Worm (Caenorhabditis elegans) whole organism, young adult: ENCODE measurements around the gene kcnl-3.

Source experiments
- C17E4.6 ChIP-seq: fragments of 200-800 bp; sonication (Bioruptor generic); IDR thresholded peaks from 2 replicates; pipeline ENCODE4 v1.3.6; 2022; ENCODE audit warnings: missing genetic modification reagents, missing genetic modification characterization, missing compliant biosample characterization
- F33H1.4 ChIP-seq: fragments of 200-800 bp; sonication (Bioruptor generic); IDR thresholded peaks from 2 replicates; pipeline ENCODE4 v1.3.6; 2022; ENCODE audit warnings: missing genetic modification reagents, missing genetic modification characterization, missing compliant biosample characterization
- F37B4.10 ChIP-seq: fragments of 200-800 bp; sonication (Bioruptor generic); IDR thresholded peaks from 2 replicates; pipeline ENCODE4 v1.3.6; 2022; ENCODE audit warnings: missing genetic modification characterization, missing compliant biosample characterization
- F55B11.4 ChIP-seq: sonication (generic microtip); optimal IDR thresholded peaks from 2 replicates; lab custom pipeline; 2016; ENCODE audit warnings: missing compliant biosample characterization, missing genetic modification characterization, borderline replicate concordance; ENCODE audit not compliant: insufficient read depth
- F57C9.4 ChIP-seq: sonication (generic microtip); optimal IDR thresholded peaks from 2 replicates; lab custom pipeline; 2017; ENCODE audit warnings: mild to moderate bottlenecking, missing genetic modification characterization, missing compliant biosample characterization
- K12H6.12 ChIP-seq: fragments of 200-800 bp; sonication (Bioruptor generic); optimal IDR thresholded peaks from 2 replicates; lab custom pipeline; 2018; ENCODE audit warnings: mild to moderate bottlenecking, missing genetic modification characterization, missing compliant biosample characterization
- T07F8.4 ChIP-seq: sonication (generic microtip); optimal IDR thresholded peaks from 2 replicates; lab custom pipeline; 2016; ENCODE audit warnings: mild to moderate bottlenecking, missing genetic modification characterization, moderate library complexity, missing compliant biosample characterization
- Y53G8AR.9 ChIP-seq: fragments of 200-800 bp; sonication (Bioruptor generic); conservative IDR thresholded peaks from 2 replicates; pipeline ENCODE4 v1.3.6; 2022; ENCODE audit warnings: missing genetic modification reagents, missing genetic modification characterization, missing compliant biosample characterization
- akir-1 ChIP-seq: fragments of 200-800 bp; sonication (Bioruptor generic); optimal IDR thresholded peaks from 2 replicates; lab custom pipeline; 2018; ENCODE audit warnings: mild to moderate bottlenecking, missing genetic modification characterization, moderate library complexity, missing compliant biosample characterization
- aptf-3 ChIP-seq: fragments of 200-800 bp; sonication (Bioruptor generic); IDR thresholded peaks from 2 replicates; pipeline ENCODE4 v1.3.6; 2022; ENCODE audit warnings: missing genetic modification characterization, missing compliant biosample characterization
- atf-7 ChIP-seq: sonication (generic microtip); optimal IDR thresholded peaks from 2 replicates; lab custom pipeline; 2017; ENCODE audit warnings: mild to moderate bottlenecking, missing genetic modification characterization, missing compliant biosample characterization
- attf-5 ChIP-seq: fragments of 200-800 bp; sonication (Bioruptor generic); optimal IDR thresholded peaks from 2 replicates; lab custom pipeline; 2018; ENCODE audit warnings: mild to moderate bottlenecking, missing genetic modification characterization, missing compliant biosample characterization
- attf-6 ChIP-seq: fragments of 200-800 bp; sonication (Bioruptor generic); IDR thresholded peaks from 2 replicates; pipeline ENCODE4 v1.3.6; 2022; ENCODE audit warnings: missing genetic modification reagents, missing genetic modification characterization, missing compliant biosample characterization
- ccch-3 ChIP-seq: fragments of 200-800 bp; sonication (Bioruptor generic); optimal IDR thresholded peaks from 2 replicates; lab custom pipeline; 2018; ENCODE audit warnings: mild to moderate bottlenecking, missing genetic modification characterization, missing compliant biosample characterization
- ceh-40 ChIP-seq: fragments of 200-800 bp; sonication (Bioruptor generic); IDR thresholded peaks from 2 replicates; pipeline ENCODE4 v1.3.6; 2022; ENCODE audit warnings: missing genetic modification characterization, missing compliant biosample characterization
- ceh-91 ChIP-seq: fragments of 200-800 bp; sonication (Bioruptor generic); IDR thresholded peaks from 2 replicates; pipeline ENCODE4 v1.3.6; 2022; ENCODE audit warnings: missing genetic modification reagents, missing genetic modification characterization, missing compliant biosample characterization
- chd-7 ChIP-seq: sonication (generic microtip); optimal IDR thresholded peaks from 2 replicates; lab custom pipeline; 2016; ENCODE audit warnings: mild to moderate bottlenecking, missing genetic modification characterization, moderate library complexity, missing compliant biosample characterization
- die-1 ChIP-seq: sonication (generic microtip); optimal IDR thresholded peaks from 2 replicates; lab custom pipeline; 2016; ENCODE audit warnings: missing genotype, mild to moderate bottlenecking, missing genetic modification characterization, missing compliant biosample characterization
- dox-1 ChIP-seq: fragments of 200-800 bp; sonication (Bioruptor generic); IDR thresholded peaks from 2 replicates; pipeline ENCODE4 v1.3.6; 2022; ENCODE audit warnings: missing genetic modification reagents, missing genetic modification characterization, missing compliant biosample characterization
- dpl-1 ChIP-seq: fragments of 150-350 bp; optimal IDR thresholded peaks from 2 replicates; lab custom pipeline; 2014; ENCODE audit warnings: missing biosample characterization, missing genetic modification reagents, missing genetic modification characterization
- efl-1 ChIP-seq: fragments of 150-350 bp; optimal IDR thresholded peaks from 2 replicates; lab custom pipeline; 2014; ENCODE audit warnings: missing biosample characterization, missing genetic modification reagents, missing genetic modification characterization
- egrh-3 ChIP-seq: fragments of 200-800 bp; sonication (Bioruptor generic); IDR thresholded peaks from 2 replicates; pipeline ENCODE4 v1.3.6; 2022; ENCODE audit warnings: missing genetic modification reagents, missing genetic modification characterization, missing compliant biosample characterization
- him-1 ChIP-seq: sonication (generic microtip); optimal IDR thresholded peaks from 2 replicates; lab custom pipeline; 2016; ENCODE audit warnings: missing genotype, missing genetic modification reagents, missing genetic modification characterization, missing compliant biosample characterization
- hmg-1.2 ChIP-seq: fragments of 200-800 bp; sonication (Bioruptor generic); IDR thresholded peaks from 2 replicates; pipeline ENCODE4 v1.3.6; 2022; ENCODE audit warnings: missing genetic modification reagents, missing genetic modification characterization, missing compliant biosample characterization
- hrde-1 ChIP-seq: sonication (generic microtip); optimal IDR thresholded peaks from 2 replicates; lab custom pipeline; 2016; ENCODE audit warnings: missing genetic modification characterization, mild to moderate bottlenecking, missing compliant biosample characterization, moderate library complexity, missing genotype, missing genetic modification reagents, borderline replicate concordance
- hsf-1 ChIP-seq: fragments of 200-800 bp; sonication (Bioruptor generic); IDR thresholded peaks from 2 replicates; pipeline ENCODE4 v1.3.6; 2022; ENCODE audit warnings: missing genetic modification reagents, missing genetic modification characterization, missing compliant biosample characterization
- lag-1 ChIP-seq: fragments of 200-800 bp; sonication (Bioruptor generic); IDR thresholded peaks from 2 replicates; pipeline ENCODE4 v1.3.6; 2022; ENCODE audit warnings: missing genetic modification reagents, missing genetic modification characterization, missing compliant biosample characterization
- lin-40 ChIP-seq: sonication (generic microtip); optimal IDR thresholded peaks from 2 replicates; lab custom pipeline; 2016; ENCODE audit warnings: missing genetic modification characterization, mild to moderate bottlenecking, missing compliant biosample characterization, missing genotype, missing genetic modification reagents
- lir-1 ChIP-seq: fragments of 200-800 bp; sonication (Bioruptor generic); conservative IDR thresholded peaks from 2 replicates; pipeline ENCODE4 v1.3.6; 2022; ENCODE audit warnings: missing genetic modification reagents, missing genetic modification characterization, missing compliant biosample characterization
- lsy-27 ChIP-seq: sonication (generic microtip); optimal IDR thresholded peaks from 2 replicates; lab custom pipeline; 2017; ENCODE audit warnings: missing genetic modification characterization, mild to moderate bottlenecking, missing compliant biosample characterization, antibody characterized with exemption, missing genotype, borderline replicate concordance; ENCODE audit not compliant: insufficient read depth
- mcd-1 ChIP-seq: fragments of 200-800 bp; sonication (Bioruptor generic); IDR thresholded peaks from 2 replicates; pipeline ENCODE4 v1.3.6; 2022; ENCODE audit warnings: missing genetic modification reagents, missing genetic modification characterization, missing compliant biosample characterization
- mxl-1 ChIP-seq: sonication (generic microtip); optimal IDR thresholded peaks from 2 replicates; lab custom pipeline; 2016; ENCODE audit warnings: missing genetic modification characterization, missing compliant biosample characterization
- nhr-80 ChIP-seq: sonication (generic microtip); optimal IDR thresholded peaks from 2 replicates; lab custom pipeline; 2016; ENCODE audit warnings: missing genetic modification characterization, missing compliant biosample characterization
- nhr-90 ChIP-seq: sonication (generic microtip); optimal IDR thresholded peaks from 2 replicates; lab custom pipeline; 2016; ENCODE audit warnings: missing genotype, mild to moderate bottlenecking, missing genetic modification characterization, missing compliant biosample characterization
- rcor-1 ChIP-seq: fragments of 200-800 bp; sonication (Bioruptor generic); IDR thresholded peaks from 2 replicates; pipeline ENCODE4 v1.3.6; 2022; ENCODE audit warnings: missing genetic modification reagents, missing genetic modification characterization, missing compliant biosample characterization
- rec-8 ChIP-seq, 2 experiments: sonication (generic microtip); optimal IDR thresholded peaks; 2 replicates each; lab custom pipeline; 2016; ENCODE audit warnings: mild to moderate bottlenecking in 2 of 2, missing genetic modification characterization in 2 of 2, missing genetic modification reagents in 2 of 2, missing genotype in 2 of 2, missing biosample characterization in 1 of 2, missing compliant biosample characterization in 1 of 2, moderate library complexity in 1 of 2
- rpc-1 ChIP-seq, 2 experiments: fragments of 150-350 bp in 1 of 2; sonication (generic microtip) in 1 of 2; optimal IDR thresholded peaks; 2 replicates each; lab custom pipeline; 2014 to 2018; ENCODE audit warnings: missing biosample characterization in 1 of 2, missing genetic modification characterization in 1 of 2, missing genetic modification reagents in 1 of 2, missing genotype in 1 of 2
- snpc-1.3 ChIP-seq: sonication (generic microtip); optimal IDR thresholded peaks from 2 replicates; lab custom pipeline; 2017; ENCODE audit warnings: missing genetic modification characterization, mild to moderate bottlenecking, missing compliant biosample characterization, antibody characterized with exemption, moderate library complexity, missing genotype, missing genetic modification reagents; ENCODE audit not compliant: insufficient read depth
- snpc-4 ChIP-seq, 5 experiments: fragments of 150-350 bp in 1 of 5; sonication (generic microtip) in 4 of 5; optimal IDR thresholded peaks; 2 replicates each; lab custom pipeline; 2014 to 2018; ENCODE audit warnings: missing genetic modification characterization in 5 of 5, missing biosample characterization in 3 of 5, antibody characterized with exemption in 2 of 5, mild to moderate bottlenecking in 2 of 5, missing compliant biosample characterization in 2 of 5, missing genotype in 2 of 5, moderate library complexity in 2 of 5, missing genetic modification reagents in 1 of 5
- somi-1 ChIP-seq: fragments of 200-800 bp; sonication (Bioruptor generic); optimal IDR thresholded peaks from 2 replicates; lab custom pipeline; 2018; ENCODE audit warnings: mild to moderate bottlenecking, missing genetic modification characterization, missing compliant biosample characterization
- tbp1 ChIP-seq: fragments of 200-800 bp; sonication (Bioruptor generic); optimal IDR thresholded peaks from 2 replicates; lab custom pipeline; 2018; ENCODE audit warnings: mild to moderate bottlenecking, missing genetic modification characterization, missing compliant biosample characterization
- tlf-1 ChIP-seq: fragments of 200-800 bp; sonication (Bioruptor generic); optimal IDR thresholded peaks from 2 replicates; lab custom pipeline; 2018; ENCODE audit warnings: mild to moderate bottlenecking, missing genetic modification characterization, missing compliant biosample characterization
- xnd-1 ChIP-seq: sonication (generic microtip); optimal IDR thresholded peaks from 2 replicates; lab custom pipeline; 2016; ENCODE audit warnings: missing genotype, missing genetic modification reagents, missing genetic modification characterization, missing compliant biosample characterization
- zim-3 ChIP-seq: sonication (generic microtip); optimal IDR thresholded peaks from 2 replicates; lab custom pipeline; 2017; ENCODE audit warnings: mild to moderate bottlenecking, missing genetic modification characterization, moderate library complexity, missing compliant biosample characterization
- ztf-25 ChIP-seq: fragments of 200-800 bp; sonication (Bioruptor generic); IDR thresholded peaks from 2 replicates; pipeline ENCODE4 v1.3.6; 2022; ENCODE audit warnings: missing genetic modification reagents, missing genetic modification characterization, missing compliant biosample characterization
- ztf-26 ChIP-seq: sonication (generic microtip); optimal IDR thresholded peaks from 2 replicates; lab custom pipeline; 2017; ENCODE audit warnings: missing genetic modification characterization, missing compliant biosample characterization
- ztf-6 ChIP-seq: fragments of 200-800 bp; sonication (Bioruptor generic); IDR thresholded peaks from 2 replicates; pipeline ENCODE4 v1.3.6; 2022; ENCODE audit warnings: missing genetic modification reagents, missing genetic modification characterization, missing compliant biosample characterization

The kcnl-3 gene

ce11 chrX:5407271-5407670 is 20.6 kb downstream of the kcnl-3 start (continued):
- TF ChIP-seq hmg-1.2 (GFP tag; lab: Robert Waterston, UW) (peak; percentile 74), die-1 (tag; lab: Kevin White, UChicago) (peak; percentile 91), chd-7 (tag; lab: Kevin White, UChicago) (peak; percentile 20), snpc-4 (GFP tag; optimal IDR thresholded peaks at IDR 0.05; lab: Kevin White, UChicago) (peak; percentile 28), snpc-4 (tag; optimal IDR thresholded peaks at IDR 0.05; lab: Kevin White, UChicago) (peak in 2 of 4 experiments; percentile 41 to 68), Y53G8AR.9 (GFP tag; lab: Robert Waterston, UW) (no peak), F57C9.4 (tag; lab: Kevin White, UChicago) (no peak), nhr-90 (peak; percentile 74), akir-1 (GFP tag; lab: Kevin White, UChicago) (no peak), ztf-6 (GFP tag; lab: Robert Waterston, UW) (no peak), him-1 (tag; lab: Kevin White, UChicago) (peak; percentile 92), tlf-1 (GFP tag; lab: Kevin White, UChicago) (no peak), tbp1 (GFP tag; lab: Kevin White, UChicago) (peak; percentile 92), snpc-1.3 (tag; lab: Kevin White, UChicago) (peak; percentile 39), mxl-1 (tag; lab: Kevin White, UChicago) (peak; percentile 77), lin-40 (tag; lab: Kevin White, UChicago) (no peak), egrh-3 (GFP tag; lab: Robert Waterston, UW) (0 out of 2 replicates have a peak, but pooled peaks have one; percentile 17), lir-1 (GFP tag; lab: Robert Waterston, UW) (no peak), F33H1.4 (GFP tag; lab: Robert Waterston, UW) (no peak), rpc-1 (optimal IDR thresholded peaks at IDR 0.05; lab: Kevin White, UChicago) (peak; percentile 80), rpc-1 (tag; optimal IDR thresholded peaks at IDR 0.05; lab: Kevin White, UChicago) (peak; percentile 89), lag-1 (GFP tag; lab: Robert Waterston, UW) (no peak), efl-1 (GFP tag; lab: Kevin White, UChicago) (no peak), dox-1 (GFP tag; lab: Robert Waterston, UW) (0 out of 2 replicates have a peak, but pooled peaks have one; percentile 51), xnd-1 (tag; lab: Kevin White, UChicago) (no peak), ztf-25 (GFP tag; lab: Robert Waterston, UW) (0 out of 2 replicates have a peak, but pooled peaks have one; percentile 51), C17E4.6 (no peak), lsy-27 (tag; lab: Kevin White, UChicago) (no peak), T07F8.4 (peak; percentile 38), K12H6.12 (tag; lab: Kevin White, UChicago) (no peak), hrde-1 (tag; lab: Kevin White, UChicago) (peak; percentile 12), ztf-26 (tag; lab: Kevin White, UChicago) (no peak), F37B4.10 (no peak), aptf-3 (GFP tag; lab: Robert Waterston, UW) (0 out of 2 replicates have a peak, but pooled peaks have one; percentile 48), rec-8 (tag; optimal IDR thresholded peaks at IDR 0.05; lab: Kevin White, UChicago) (peak; percentile 1 to 35), ceh-91 (no peak), zim-3 (no peak), nhr-80 (tag; lab: Kevin White, UChicago) (no peak), rcor-1 (peak; percentile 74), mcd-1 (GFP tag; lab: Robert Waterston, UW) (peak; percentile 48), F55B11.4 (tag; lab: Kevin White, UChicago) (no peak), atf-7 (tag; lab: Kevin White, UChicago) (peak; percentile 7), attf-6 (GFP tag; lab: Robert Waterston, UW) (0 out of 2 replicates have a peak, but pooled peaks have one; percentile 54), somi-1 (GFP tag; lab: Kevin White, UChicago) (no peak), attf-5 (GFP tag; lab: Kevin White, UChicago) (no peak), hsf-1 (no peak), ccch-3 (GFP tag; lab: Kevin White, UChicago) (no peak), ceh-40 (GFP tag; lab: Robert Waterston, UW) (peak; percentile 48; the same call in 1 of the 2 replicates), dpl-1 (GFP tag; lab: Kevin White, UChicago) (no peak)
